Fruit fly (Drosophila melanogaster) ovary, adult (tissue): ENCODE results near the gene CG6398.
"Not testable (repeated sequence)": the region's sequence is repeated elsewhere in the genome, so short reads cannot be mapped to it uniquely, and the experiment has no call there.

Experiments
- CG17801 ChIP-seq: fragments of 200-800 bp; optimal IDR thresholded peaks from 2 replicates; lab custom pipeline; 2019; ENCODE audit warnings: missing biosample characterization, mild to moderate bottlenecking, missing genetic modification characterization, moderate library complexity; ENCODE audit not compliant: partially characterized antibody

Gene CG6398

dm6 chrX:17881138-17882121 is 50.8 kb downstream of the CG6398 start:
- peak; percentile 74 for TF ChIP-seq CG17801 (GFP tag; lab: Kevin White, UChicago)

- TF ChIP-seq CG17801 (GFP tag; lab: Kevin White, UChicago) = no peak
These were observed 52.1 kb downstream of the CG6398 start for dm6 chrX:17882769-17883168.

dm6 chrX:17883418-17883817 is 52.8 kb downstream of the CG6398 start, which contains the start of gene CG12985:
Gene CG12985 (plus strand): TSS chrX:17883718.
- no peak for TF ChIP-seq CG17801 (GFP tag; lab: Kevin White, UChicago)

DNA sequence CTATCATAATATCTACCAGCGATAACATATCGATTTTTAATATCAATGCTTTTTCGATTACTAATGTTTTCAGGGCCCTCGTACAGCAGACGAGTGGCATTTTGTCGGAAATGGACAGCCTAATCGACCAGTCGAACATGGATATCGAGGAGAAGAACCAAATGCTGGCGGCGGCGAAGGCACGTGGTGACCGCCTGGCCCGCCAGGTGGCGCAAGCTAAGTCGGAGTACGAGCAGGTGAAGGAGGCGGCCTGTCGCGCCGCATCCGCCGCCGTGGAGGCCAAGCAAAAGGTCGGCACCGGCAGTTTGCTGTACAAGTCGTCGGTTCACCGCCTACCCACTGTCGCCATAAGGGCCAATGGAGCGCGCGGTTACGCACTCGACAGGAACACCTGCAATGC is 53.9 kb downstream of the CG6398 start:
- no peak for TF ChIP-seq CG17801 (GFP tag; lab: Kevin White, UChicago)

dm6 chrX:17885295-17885694 is 54.7 kb downstream of the CG6398 start:
- TF ChIP-seq CG17801 (GFP tag; lab: Kevin White, UChicago) = no peak

- TF ChIP-seq CG17801 (GFP tag; lab: Kevin White, UChicago) = no peak
These were observed 55.5 kb downstream of the CG6398 start for dm6 chrX:17886107-17886448.

- TF ChIP-seq CG17801 (GFP tag; lab: Kevin White, UChicago) = peak; percentile 29
These were observed 56.0 kb downstream of the CG6398 start for dm6 chrX:17886449-17887207.

- TF ChIP-seq CG17801 (GFP tag; lab: Kevin White, UChicago) = no peak
These were observed 56.6 kb downstream of the CG6398 start, which contains the start of gene mnb for dm6 chrX:17887208-17887627. Gene mnb (minus strand): TSS chrX:17887222.

DNA sequence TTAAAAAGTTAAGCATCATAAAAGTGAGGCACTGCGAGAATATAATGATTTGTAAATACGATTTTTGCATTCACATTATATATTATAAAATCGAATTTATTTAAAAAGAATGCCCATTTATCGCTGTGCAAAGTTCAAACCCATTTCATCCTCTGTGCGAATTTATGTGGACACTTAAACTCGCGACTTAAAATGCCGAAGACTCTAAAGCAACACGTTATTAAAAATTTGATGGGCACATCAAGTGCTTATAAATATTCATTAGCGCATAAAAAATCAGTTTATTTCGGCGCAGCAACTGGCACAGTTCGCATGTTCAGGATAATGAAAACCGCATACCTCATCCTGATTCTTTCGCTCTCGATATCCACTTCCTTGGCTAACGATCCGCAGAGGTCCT is 57.2 kb downstream of the CG6398 start, which contains the start of gene CG6788:
Gene CG6788 (plus strand): TSS at position 301 of the 400 bp plus-strand sequence.
- TF ChIP-seq CG17801 (GFP tag; lab: Kevin White, UChicago) = no peak

- TF ChIP-seq CG17801 (GFP tag; lab: Kevin White, UChicago) = not testable (repeated sequence)
These were observed 58.6 kb downstream of the CG6398 start, which contains the start of gene Gss1 for dm6 chrX:17889247-17889646. Gene Gss1 (plus strand): TSS chrX:17889547.
